Worm (Caenorhabditis elegans): ENCODE measurements around the gene T21E8.4.
A peak's percentile ranks its signal among the peaks of the same experiment; 100 is the strongest.

The T21E8.4 gene

DNA sequence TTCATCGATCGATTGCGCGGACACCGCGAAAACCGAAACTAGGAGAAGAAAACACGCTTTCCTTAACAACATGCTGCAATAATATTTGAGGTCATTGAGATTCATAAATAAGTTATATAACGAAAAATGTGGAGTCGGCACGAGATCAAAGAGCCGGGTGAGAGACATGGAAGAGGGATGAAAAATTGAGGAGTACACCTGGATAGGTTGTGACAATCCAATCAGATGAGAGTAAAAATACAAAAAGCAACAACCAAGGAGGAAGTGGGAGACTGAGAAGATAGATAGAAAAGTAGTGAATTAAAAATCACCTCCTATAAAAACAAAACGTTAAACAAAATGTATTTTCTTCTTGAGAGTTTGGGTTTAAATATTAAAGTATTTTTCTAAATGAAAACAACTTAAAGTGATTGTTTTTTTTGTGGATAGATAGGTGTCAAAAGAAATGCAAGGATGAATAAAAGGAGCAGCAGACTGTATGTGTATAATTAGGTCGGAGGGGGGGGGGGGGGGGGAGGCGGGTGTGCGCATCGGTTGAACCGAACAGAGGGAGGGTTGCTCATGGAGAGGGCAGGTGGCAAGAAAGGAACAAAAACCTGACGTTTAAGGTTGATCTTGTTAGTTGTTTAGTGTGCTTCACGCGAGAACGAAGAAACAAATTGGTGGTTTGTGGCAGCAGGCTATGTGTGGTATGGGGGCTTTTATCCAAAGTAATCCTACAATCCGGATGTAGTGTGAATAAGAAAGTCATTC is 35.8 kb upstream of the T21E8.4 start, which contains the start of gene C05A9.2:
TSS of gene C05A9.2 (minus strand) at position 73 of the 753 bp plus-strand sequence.
- TF ChIP-seq elt-2 (tag; optimal IDR thresholded peaks at IDR 0.05), result peak; percentile 37
- TF ChIP-seq elt-4 (tag; optimal IDR thresholded peaks at IDR 0.05), result no peak
- TF ChIP-seq pros-1 (tag; optimal IDR thresholded peaks at IDR 0.05), result no peak

DNA sequence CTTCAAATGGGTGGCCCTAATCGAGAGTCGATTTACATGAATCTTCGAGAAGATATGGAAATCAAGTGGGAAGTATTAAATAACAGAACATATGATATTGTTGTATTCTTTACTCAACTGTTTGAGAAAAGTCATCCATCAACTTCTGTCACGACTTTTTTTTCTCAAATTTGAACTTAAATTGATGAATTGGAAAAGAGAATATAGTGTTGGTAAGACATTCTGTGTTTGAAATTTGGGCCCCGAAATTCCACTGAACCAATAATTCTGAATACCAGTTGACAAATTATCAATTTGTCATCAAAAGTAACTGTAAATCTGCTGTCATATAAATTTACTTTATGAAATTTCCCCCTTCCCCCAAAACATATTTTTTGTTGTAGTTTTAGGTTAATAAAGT is 33.7 kb upstream of the T21E8.4 start:
- TF ChIP-seq ahr-1 (tag; optimal IDR thresholded peaks at IDR 0.05) (no peak), ceh-34 (tag; optimal IDR thresholded peaks at IDR 0.05) (no peak), rnt-1 (tag; optimal IDR thresholded peaks at IDR 0.05) (no peak), syd-9 (tag; optimal IDR thresholded peaks at IDR 0.05) (no peak), unc-42 (tag; optimal IDR thresholded peaks at IDR 0.05) (no peak), tbx-7 (tag; optimal IDR thresholded peaks at IDR 0.05) (no peak), nfya-1 (tag; optimal IDR thresholded peaks at IDR 0.05) (no peak), zip-5 (tag; optimal IDR thresholded peaks at IDR 0.05) (no peak), gmeb-2 (tag; optimal IDR thresholded peaks at IDR 0.05) (no peak)

DNA sequence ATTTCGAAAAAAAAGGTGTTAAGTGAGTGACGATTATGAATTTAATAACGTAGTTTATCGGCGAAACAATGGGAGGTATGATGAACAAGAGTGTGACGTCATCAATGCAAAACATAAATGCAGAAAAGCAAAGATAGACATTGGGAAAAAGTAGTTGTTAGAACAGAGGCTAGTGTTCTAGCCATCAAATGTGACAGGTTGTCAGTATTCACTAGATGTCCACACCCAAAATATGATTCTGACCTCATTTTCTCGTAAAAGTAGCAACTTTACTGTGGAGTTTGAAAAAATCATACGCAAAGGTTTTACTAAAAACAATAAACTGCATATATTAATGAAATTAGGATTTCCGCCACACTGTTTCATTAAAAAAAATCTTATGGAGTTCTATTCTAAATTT is 29.4 kb upstream of the T21E8.4 start:
- TF ChIP-seq syd-9 (tag; optimal IDR thresholded peaks at IDR 0.05) (no peak), K09A11.1 (tag; optimal IDR thresholded peaks at IDR 0.05; ENCODE audit: insufficient read depth) (no peak), npax-4 (tag; optimal IDR thresholded peaks at IDR 0.05) (no peak), hlh-13 (GFP tag; optimal IDR thresholded peaks at IDR 0.05) (no peak), ceh-6 (GFP tag; optimal IDR thresholded peaks at IDR 0.05) (no peak), sox-4 (tag; optimal IDR thresholded peaks at IDR 0.05) (no peak), ceh-31 (tag; optimal IDR thresholded peaks at IDR 0.05) (no peak), ceh-45 (GFP tag; IDR thresholded peaks at IDR 0.05) (no peak), unc-55 (GFP tag; optimal IDR thresholded peaks at IDR 0.05) (peak; percentile 58)

DNA sequence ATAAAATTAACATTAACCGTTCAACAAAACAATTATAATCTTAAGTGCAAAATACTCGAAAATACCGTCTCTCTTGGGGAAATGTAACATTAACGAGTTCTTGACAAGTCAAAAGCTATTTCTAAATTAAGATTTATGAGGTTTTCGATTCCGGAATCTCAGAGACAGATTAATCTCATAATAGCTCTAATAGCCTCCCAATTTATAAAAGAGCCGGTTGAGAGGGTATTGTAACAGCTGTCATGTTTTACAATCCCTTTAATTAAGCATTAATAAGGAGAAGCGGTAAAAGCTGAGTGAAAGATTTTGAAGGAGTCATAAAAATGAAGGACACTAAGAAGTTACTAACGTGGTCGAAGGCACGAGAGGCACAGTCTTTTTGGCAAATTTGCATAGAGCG is 28.9 kb upstream of the T21E8.4 start:
- TF ChIP-seq unc-42 (tag; optimal IDR thresholded peaks at IDR 0.05) (peak; percentile 51), pax-1 (tag; optimal IDR thresholded peaks at IDR 0.05) (peak; percentile 24), hlh-6 (tag; optimal IDR thresholded peaks at IDR 0.05) (no peak), C38D4.7 (GFP tag; optimal IDR thresholded peaks at IDR 0.05) (no peak)

DNA sequence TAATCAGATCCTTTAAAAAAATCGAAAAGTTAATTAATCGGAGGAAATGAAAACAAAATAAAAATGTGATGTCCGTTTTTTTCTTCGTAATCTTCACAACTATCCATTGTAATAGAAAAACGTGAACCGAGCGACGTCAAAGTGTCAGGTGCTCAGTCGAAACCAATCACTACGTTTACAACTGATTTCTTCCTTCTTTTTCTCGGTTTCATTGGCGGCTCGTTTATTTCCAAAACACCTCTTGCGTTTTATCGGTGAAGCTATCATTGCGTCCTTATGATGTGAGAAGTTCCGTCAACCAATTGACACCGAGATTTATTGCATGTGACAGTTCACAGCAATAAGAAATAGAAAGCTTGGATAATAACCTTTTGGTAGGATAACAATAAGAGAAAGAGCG is 27.3 kb upstream of the T21E8.4 start:
- TF ChIP-seq hlh-6 (tag; optimal IDR thresholded peaks at IDR 0.05) (no peak), unc-55 (GFP tag; optimal IDR thresholded peaks at IDR 0.05) (peak; percentile 30), nfya-1 (tag; optimal IDR thresholded peaks at IDR 0.05) (peak; percentile 52), pha-2 (tag; optimal IDR thresholded peaks at IDR 0.05) (no peak)

DNA sequence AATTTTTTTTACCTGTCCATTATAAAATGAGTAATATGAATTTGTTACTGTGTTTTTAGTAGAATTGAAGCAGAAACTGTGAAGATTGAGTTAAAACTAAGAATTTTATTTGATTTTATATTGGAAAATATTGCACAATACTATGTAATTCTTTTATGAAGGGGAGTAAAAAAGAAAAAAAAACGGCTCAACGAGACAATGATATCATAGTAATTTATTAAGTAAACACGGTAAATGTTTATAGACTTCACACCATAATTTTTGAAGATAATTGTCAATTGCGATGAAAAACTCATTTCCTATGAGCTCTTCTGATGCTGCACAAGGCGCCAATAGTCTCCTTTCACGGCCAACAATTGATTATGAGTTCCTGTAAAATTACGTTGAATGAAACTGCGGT is 21.4 kb upstream of the T21E8.4 start, which contains the start of gene pgp-5:
TSS of gene pgp-5 (minus strand) at position 87 of the 400 bp plus-strand sequence.
- TF ChIP-seq dve-1 (tag; optimal IDR thresholded peaks at IDR 0.05), result no peak
- no peak for TF ChIP-seq C38D4.7 (GFP tag; optimal IDR thresholded peaks at IDR 0.05)
- no peak for TF ChIP-seq sdc-2 (tag; optimal IDR thresholded peaks at IDR 0.05)
- no peak for TF ChIP-seq dmd-4 (tag; optimal IDR thresholded peaks at IDR 0.05; ENCODE audit: borderline replicate concordance)
- TF ChIP-seq unc-86 (tag; optimal IDR thresholded peaks at IDR 0.05), result no peak
- no peak for TF ChIP-seq elt-4 (tag; optimal IDR thresholded peaks at IDR 0.05)
- TF ChIP-seq madf-2 (tag; optimal IDR thresholded peaks at IDR 0.05), result no peak
- no peak for TF ChIP-seq fax-1 (tag; optimal IDR thresholded peaks at IDR 0.05)
- TF ChIP-seq eyg-1 (tag; optimal IDR thresholded peaks at IDR 0.05), result no peak
- TF ChIP-seq K02D7.2 (tag; optimal IDR thresholded peaks at IDR 0.05), result no peak
- TF ChIP-seq fkh-6 (tag; optimal IDR thresholded peaks at IDR 0.05), result no peak
- TF ChIP-seq nfya-1 (tag; optimal IDR thresholded peaks at IDR 0.05), result no peak
- no peak for TF ChIP-seq ahr-1 (tag; optimal IDR thresholded peaks at IDR 0.05)
- no peak for TF ChIP-seq pag-3 (tag; optimal IDR thresholded peaks at IDR 0.05; ENCODE audit: borderline replicate concordance)
- no peak for TF ChIP-seq zip-5 (tag; optimal IDR thresholded peaks at IDR 0.05)
- TF ChIP-seq pros-1 (tag; optimal IDR thresholded peaks at IDR 0.05), result no peak
- TF ChIP-seq ttx-3 (tag; optimal IDR thresholded peaks at IDR 0.05), result no peak
- no peak for TF ChIP-seq ceh-19 (GFP tag; optimal IDR thresholded peaks at IDR 0.05)
- no peak for TF ChIP-seq hlh-15 (tag; optimal IDR thresholded peaks at IDR 0.05)

Measured in whole organism, late embryonic.